Fruit fly (Drosophila melanogaster): Measurements from ENCODE around the gene CG12204.

CG12204 gene

dm6 chrX:19453138-19453537, 41.1 kb downstream of the CG12204 start (continued):
- TF ChIP-seq CG18599 (GFP tag; optimal IDR thresholded peaks at IDR 0.05) = peak; percentile 80
- no peak for TF ChIP-seq CG13123 (GFP tag; optimal IDR thresholded peaks at IDR 0.05)
- no peak for TF ChIP-seq Jarid2 (GFP tag; optimal IDR thresholded peaks at IDR 0.05)
- peak; percentile 31 for TF ChIP-seq CG4424 (GFP tag; optimal IDR thresholded peaks at IDR 0.05)
- peak; percentile 46 for TF ChIP-seq CG17359 (tag; optimal IDR thresholded peaks at IDR 0.05)
- no peak; the same call in 1 of the 2 replicates for TF ChIP-seq CG14441 (GFP tag; IDR thresholded peaks at IDR 0.05)
- no peak for TF ChIP-seq Chrac-16 (GFP tag; optimal IDR thresholded peaks at IDR 0.05)
- TF ChIP-seq gro (GFP tag; optimal IDR thresholded peaks at IDR 0.05) = no peak
- 0 out of 2 replicates have a peak, but pooled peaks have one; percentile 40 for TF ChIP-seq ranshi (GFP tag; IDR thresholded peaks at IDR 0.05)
- TF ChIP-seq CG9876 (GFP tag; optimal IDR thresholded peaks at IDR 0.05) = no peak
- no peak for TF ChIP-seq Eip74EF (GFP tag; optimal IDR thresholded peaks at IDR 0.05)
- no peak for TF ChIP-seq CG2889 (GFP tag; IDR thresholded peaks at IDR 0.05)
- peak; percentile 32 for TF ChIP-seq CG30431 (GFP tag; optimal IDR thresholded peaks at IDR 0.05)
- no peak for TF ChIP-seq gt (GFP tag; IDR thresholded peaks at IDR 0.05)
- no peak for TF ChIP-seq CG14710 (tag; optimal IDR thresholded peaks at IDR 0.05)
- no peak for TF ChIP-seq lbe (GFP tag; optimal IDR thresholded peaks at IDR 0.05)
- TF ChIP-seq CG13894 (tag; optimal IDR thresholded peaks at IDR 0.05) = no peak
- no peak for TF ChIP-seq YL-1 (GFP tag; optimal IDR thresholded peaks at IDR 0.05)
- TF ChIP-seq CG4707 (GFP tag; optimal IDR thresholded peaks at IDR 0.05) = no peak
- TF ChIP-seq exex (tag; optimal IDR thresholded peaks at IDR 0.05) = no peak
- no peak for TF ChIP-seq tx (GFP tag; optimal IDR thresholded peaks at IDR 0.05)
- no peak for TF ChIP-seq gce (GFP tag; IDR thresholded peaks at IDR 0.05)
- TF ChIP-seq ase (GFP tag; IDR thresholded peaks at IDR 0.05) = no peak
- TF ChIP-seq CG16863 (GFP tag; optimal IDR thresholded peaks at IDR 0.05) = no peak
- no peak for TF ChIP-seq hkb (optimal IDR thresholded peaks at IDR 0.05)
- TF ChIP-seq hkb (GFP tag; IDR thresholded peaks at IDR 0.05) = peak; percentile 59; the same call in 1 of the 2 replicates
- peak; percentile 45; the same call in 1 of the 2 replicates for TF ChIP-seq CG14667 (GFP tag; IDR thresholded peaks at IDR 0.05)
- no peak for TF ChIP-seq Dad (GFP tag; optimal IDR thresholded peaks at IDR 0.05)
- TF ChIP-seq ewg (GFP tag; optimal IDR thresholded peaks at IDR 0.05) = no peak
- peak; percentile 47; the same call in 1 of the 2 replicates for TF ChIP-seq Atf6 (GFP tag; IDR thresholded peaks at IDR 0.05)
- TF ChIP-seq CG1603 (tag; optimal IDR thresholded peaks at IDR 0.05) = peak; percentile 59
- TF ChIP-seq hth (optimal IDR thresholded peaks at IDR 0.05) = no peak
- TF ChIP-seq CG7963 (GFP tag; IDR thresholded peaks at IDR 0.05; ENCODE audit: partially characterized antibody) = no peak
- no peak for TF ChIP-seq emc (GFP tag; optimal IDR thresholded peaks at IDR 0.05)
- TF ChIP-seq CG4617 (GFP tag; optimal IDR thresholded peaks at IDR 0.05; ENCODE audit: borderline replicate concordance) = no peak
- TF ChIP-seq mam (GFP tag; optimal IDR thresholded peaks at IDR 0.05) = no peak
- TF ChIP-seq Dip2 (GFP tag; IDR thresholded peaks at IDR 0.05) = no peak
- TF ChIP-seq NFAT (GFP tag; IDR thresholded peaks at IDR 0.05) = no peak
- no peak for TF ChIP-seq Tbp (GFP tag; optimal IDR thresholded peaks at IDR 0.05)
- TF ChIP-seq CG11504 (tag; optimal IDR thresholded peaks at IDR 0.05) = peak; percentile 67
- TF ChIP-seq Dip3 (GFP tag; optimal IDR thresholded peaks at IDR 0.05) = no peak
- TF ChIP-seq Taf1 (GFP tag; IDR thresholded peaks at IDR 0.05) = no peak
- no peak for TF ChIP-seq Rx (GFP tag; IDR thresholded peaks at IDR 0.05)
- no peak for TF ChIP-seq Doc3 (GFP tag; IDR thresholded peaks at IDR 0.05; ENCODE audit: partially characterized antibody)
- no peak for TF ChIP-seq CG7987 (GFP tag; optimal IDR thresholded peaks at IDR 0.05)
- TF ChIP-seq fd96Cb (tag; optimal IDR thresholded peaks at IDR 0.05) = peak; percentile 37
- TF ChIP-seq Ets97D (GFP tag; optimal IDR thresholded peaks at IDR 0.05) = no peak
- TF ChIP-seq crp (GFP tag; optimal IDR thresholded peaks at IDR 0.05) = no peak
- TF ChIP-seq HLH54F (GFP tag; optimal IDR thresholded peaks at IDR 0.05) = no peak
- no peak for TF ChIP-seq CG18764 (GFP tag; optimal IDR thresholded peaks at IDR 0.05)
- peak; percentile 34 for TF ChIP-seq bcd (GFP tag; optimal IDR thresholded peaks at IDR 0.05)
- no peak for TF ChIP-seq Aef1 (GFP tag; IDR thresholded peaks at IDR 0.05)

All from whole organism, embryonic.